Fruit fly (Drosophila melanogaster) whole organism, prepupa: ENCODE measurements around the gene Shmt.
A peak's percentile ranks its signal among the peaks of the same experiment; 100 is the strongest.

Experiments used
- Blimp-1 ChIP-seq: fragments of 200-800 bp; sonication (Bioruptor generic); optimal IDR thresholded peaks from 3 replicates; lab custom pipeline; 2017; ENCODE audit warnings: missing biosample characterization, missing genetic modification characterization, mild to moderate bottlenecking, moderate library complexity, missing genetic modification reagents
- CG10631 ChIP-seq: fragments of 200-800 bp; sonication (Bioruptor generic); optimal IDR thresholded peaks from 2 replicates; lab custom pipeline; 2016; ENCODE audit warnings: missing biosample characterization, missing genetic modification characterization
- CG11294 ChIP-seq: fragments of 200-800 bp; sonication (Bioruptor generic); IDR thresholded peaks from 2 replicates; pipeline ENCODE4 v1.3.6; 2022; ENCODE audit warnings: missing biosample characterization, missing genetic modification characterization
- CG11762 ChIP-seq: fragments of 200-800 bp; sonication (Bioruptor generic); optimal IDR thresholded peaks from 3 replicates; lab custom pipeline; 2016; ENCODE audit warnings: missing biosample characterization, missing genetic modification characterization; ENCODE audit not compliant: insufficient read depth
- CG11902 ChIP-seq: fragments of 200-800 bp; sonication (Bioruptor generic); optimal IDR thresholded peaks from 3 replicates; lab custom pipeline; 2016; ENCODE audit warnings: missing biosample characterization, missing genetic modification characterization
- CG15336 ChIP-seq: fragments of 200-800 bp; sonication (Bioruptor generic); IDR thresholded peaks from 2 replicates; pipeline ENCODE4 v1.3.6; 2022; ENCODE audit warnings: missing biosample characterization, missing genetic modification characterization
- CG1621 ChIP-seq: fragments of 200-800 bp; sonication (Bioruptor generic); optimal IDR thresholded peaks from 3 replicates; lab custom pipeline; 2018; ENCODE audit warnings: missing biosample characterization, mild to moderate bottlenecking, missing genetic modification characterization
- CG16779 ChIP-seq: fragments of 200-800 bp; sonication (Bioruptor generic); optimal IDR thresholded peaks from 3 replicates; lab custom pipeline; 2017; ENCODE audit warnings: missing biosample characterization, mild to moderate bottlenecking, missing genetic modification characterization
- CG3032 ChIP-seq: fragments of 200-800 bp; optimal IDR thresholded peaks from 2 replicates; lab custom pipeline; 2019; ENCODE audit warnings: missing biosample characterization, mild to moderate bottlenecking, missing genetic modification characterization, moderate library complexity
- CG31627 ChIP-seq: fragments of 200-800 bp; sonication (Bioruptor generic); optimal IDR thresholded peaks from 3 replicates; lab custom pipeline; 2016; ENCODE audit warnings: missing biosample characterization, missing genetic modification characterization
- CG32006 ChIP-seq: fragments of 200-800 bp; sonication (Bioruptor generic); optimal IDR thresholded peaks from 3 replicates; lab custom pipeline; 2017; ENCODE audit warnings: missing biosample characterization, mild to moderate bottlenecking, missing genetic modification characterization
- CG3919 ChIP-seq: fragments of 200-800 bp; sonication (Bioruptor generic); optimal IDR thresholded peaks from 3 replicates; lab custom pipeline; 2016; ENCODE audit warnings: missing biosample characterization, missing genetic modification characterization
- CG4318 ChIP-seq: fragments of 200-800 bp; sonication (Bioruptor generic); optimal IDR thresholded peaks from 3 replicates; lab custom pipeline; 2017; ENCODE audit warnings: missing biosample characterization, mild to moderate bottlenecking, missing genetic modification characterization
- CG6163 ChIP-seq: fragments of 200-800 bp; sonication (Bioruptor generic); IDR thresholded peaks from 3 replicates; pipeline ENCODE4 v1.3.6; 2022; ENCODE audit warnings: missing biosample characterization, missing genetic modification characterization
- CG6276 ChIP-seq: fragments of 200-800 bp; sonication (Bioruptor generic); optimal IDR thresholded peaks from 2 replicates; lab custom pipeline; 2017; ENCODE audit warnings: missing biosample characterization, mild to moderate bottlenecking, missing genetic modification characterization
- CG6792 ChIP-seq: fragments of 200-800 bp; sonication (Bioruptor generic); optimal IDR thresholded peaks from 3 replicates; lab custom pipeline; 2016; ENCODE audit warnings: missing biosample characterization, missing genetic modification characterization
- CG6808 ChIP-seq: fragments of 200-800 bp; sonication (Bioruptor generic); optimal IDR thresholded peaks from 3 replicates; lab custom pipeline; 2017; ENCODE audit warnings: missing biosample characterization, missing genetic modification characterization, mild to moderate bottlenecking, moderate library complexity, missing genetic modification reagents
- CG8319 ChIP-seq: fragments of 200-800 bp; sonication (Bioruptor generic); optimal IDR thresholded peaks from 3 replicates; lab custom pipeline; 2016; ENCODE audit warnings: missing biosample characterization, missing genetic modification characterization
- CG8632 ChIP-seq: fragments of 200-800 bp; sonication (Bioruptor generic); optimal IDR thresholded peaks from 3 replicates; lab custom pipeline; 2016; ENCODE audit warnings: missing biosample characterization, missing genetic modification characterization
- CG9139 ChIP-seq: fragments of 200-800 bp; sonication (Bioruptor generic); optimal IDR thresholded peaks from 3 replicates; lab custom pipeline; 2017; ENCODE audit warnings: missing biosample characterization, mild to moderate bottlenecking, missing genetic modification characterization
- Eip75B ChIP-seq: fragments of 200-800 bp; sonication (Bioruptor generic); optimal IDR thresholded peaks from 3 replicates; lab custom pipeline; 2016; ENCODE audit warnings: missing biosample characterization, missing genetic modification characterization
- Eip78C ChIP-seq: fragments of 200-800 bp; sonication (Bioruptor generic); peaks from one replicate; lab custom pipeline; 2016; ENCODE audit warnings: missing biosample characterization, missing genetic modification characterization
- Eip93F ChIP-seq: fragments of 200-800 bp; sonication (Bioruptor generic); optimal IDR thresholded peaks from 2 replicates; lab custom pipeline; 2016; ENCODE audit warnings: missing biosample characterization, mild to moderate bottlenecking, missing genetic modification characterization
- Ets21C ChIP-seq: fragments of 200-800 bp; sonication (Bioruptor generic); optimal IDR thresholded peaks from 3 replicates; lab custom pipeline; 2016; ENCODE audit warnings: missing biosample characterization, missing genetic modification characterization
- Hr38 ChIP-seq: sonication (Bioruptor generic); optimal IDR thresholded peaks from 2 replicates; lab custom pipeline; 2016; ENCODE audit warnings: missing biosample characterization, missing genetic modification characterization
- Lpt ChIP-seq: fragments of 200-800 bp; sonication (Bioruptor generic); optimal IDR thresholded peaks from 3 replicates; lab custom pipeline; 2016; ENCODE audit warnings: missing biosample characterization, missing genetic modification characterization
- Met ChIP-seq: fragments of 200-800 bp; sonication (Bioruptor generic); optimal IDR thresholded peaks from 3 replicates; lab custom pipeline; 2016; ENCODE audit warnings: missing biosample characterization, missing genetic modification characterization
- OdsH ChIP-seq: fragments of 200-800 bp; sonication (Bioruptor generic); optimal IDR thresholded peaks from 3 replicates; lab custom pipeline; 2016; ENCODE audit warnings: missing biosample characterization, missing genetic modification characterization
- Sox102F ChIP-seq: fragments of 200-800 bp; sonication (Bioruptor generic); optimal IDR thresholded peaks from 2 replicates; lab custom pipeline; 2016; ENCODE audit warnings: missing biosample characterization, mild to moderate bottlenecking, missing genetic modification characterization
- Sox15 ChIP-seq: fragments of 200-800 bp; sonication (Bioruptor generic); optimal IDR thresholded peaks from 3 replicates; lab custom pipeline; 2016; ENCODE audit warnings: missing biosample characterization, missing genetic modification characterization
- achi ChIP-seq: fragments of 200-800 bp; sonication (Bioruptor generic); optimal IDR thresholded peaks from 3 replicates; lab custom pipeline; 2016; ENCODE audit warnings: missing biosample characterization, missing genetic modification characterization
- cyc ChIP-seq: fragments of 200-800 bp; sonication (Bioruptor generic); optimal IDR thresholded peaks from 3 replicates; lab custom pipeline; 2016; ENCODE audit warnings: missing biosample characterization, missing genetic modification characterization
- dac ChIP-seq: fragments of 200-800 bp; sonication (Bioruptor generic); optimal IDR thresholded peaks from 2 replicates; lab custom pipeline; 2017; ENCODE audit warnings: missing biosample characterization, mild to moderate bottlenecking, missing genetic modification characterization
- dsx ChIP-seq: fragments of 200-800 bp; optimal IDR thresholded peaks from 3 replicates; lab custom pipeline; 2019; ENCODE audit warnings: missing biosample characterization, mild to moderate bottlenecking, missing genetic modification characterization, moderate library complexity; ENCODE audit not compliant: poor library complexity, severe bottlenecking
- eg ChIP-seq: fragments of 200-800 bp; sonication (Bioruptor generic); IDR thresholded peaks from 3 replicates; pipeline ENCODE4 v1.3.6; 2022; ENCODE audit warnings: missing biosample characterization, missing genetic modification characterization
- esn ChIP-seq: fragments of 200-800 bp; sonication (Bioruptor generic); optimal IDR thresholded peaks from 2 replicates; lab custom pipeline; 2016; ENCODE audit warnings: missing biosample characterization, mild to moderate bottlenecking, missing genetic modification characterization, moderate library complexity
- fd59A ChIP-seq: fragments of 200-800 bp; sonication (Bioruptor generic); optimal IDR thresholded peaks from 2 replicates; lab custom pipeline; 2017; ENCODE audit warnings: missing biosample characterization, mild to moderate bottlenecking, missing genetic modification characterization, missing genetic modification reagents
- fkh ChIP-seq: fragments of 200-800 bp; sonication (Bioruptor generic); optimal IDR thresholded peaks from 3 replicates; lab custom pipeline; 2017; ENCODE audit warnings: missing biosample characterization, mild to moderate bottlenecking, missing genetic modification characterization, moderate library complexity
- net ChIP-seq: fragments of 200-800 bp; sonication (Bioruptor generic); optimal IDR thresholded peaks from 3 replicates; lab custom pipeline; 2016; ENCODE audit warnings: missing biosample characterization, missing genetic modification characterization
- salr ChIP-seq, 2 experiments: fragments of 200-800 bp; sonication (Bioruptor generic); optimal IDR thresholded peaks; 3 replicates each; lab custom pipeline; 2016 to 2018; ENCODE audit warnings: missing biosample characterization in 2 of 2, missing genetic modification characterization in 2 of 2, mild to moderate bottlenecking in 1 of 2
- spab ChIP-seq: fragments of 200-800 bp; sonication (Bioruptor generic); optimal IDR thresholded peaks from 2 replicates; lab custom pipeline; 2017; ENCODE audit warnings: missing biosample characterization, mild to moderate bottlenecking, missing genetic modification characterization, missing genetic modification reagents
- ss ChIP-seq, 2 experiments: fragments of 200-800 bp; sonication (Bioruptor generic); optimal IDR thresholded peaks; 2 replicates in 1 of 2; 3 replicates in 1 of 2; lab custom pipeline; 2017 to 2018; ENCODE audit warnings: mild to moderate bottlenecking in 2 of 2, missing biosample characterization in 2 of 2, missing genetic modification characterization in 2 of 2, moderate library complexity in 1 of 2

The Shmt gene

DNA sequence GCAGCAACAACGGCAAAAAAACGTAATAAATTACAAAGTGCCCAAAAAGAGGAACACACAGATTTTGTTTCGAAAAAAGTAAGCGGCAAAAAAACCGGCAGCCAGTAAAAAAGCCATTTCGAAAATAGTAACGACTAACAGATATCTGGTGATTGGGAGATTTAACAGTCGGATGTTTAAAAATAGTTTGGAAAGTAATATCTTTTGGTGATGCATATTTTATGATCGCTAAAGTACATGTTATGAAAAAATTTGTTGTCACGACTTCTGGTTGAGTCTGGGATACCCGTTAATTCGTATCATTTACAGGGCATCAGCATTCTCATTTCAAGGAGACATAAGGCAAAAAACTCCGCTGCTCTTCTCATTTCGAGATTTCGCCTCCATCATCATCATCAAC, 6.5 kb upstream of the Shmt start (continued):
- TF ChIP-seq achi (GFP tag; lab: Kevin White, UChicago) (peak; percentile 64), CG6808 (GFP tag; lab: Kevin White, UChicago) (no peak), fkh (no peak), spab (GFP tag; lab: Kevin White, UChicago) (peak; percentile 23), CG11902 (GFP tag; lab: Kevin White, UChicago) (peak; percentile 71), CG4318 (GFP tag; lab: Kevin White, UChicago) (no peak), Eip78C (peak; percentile 94), Met (GFP tag; lab: Kevin White, UChicago) (peak; percentile 89), salr (GFP tag; optimal IDR thresholded peaks at IDR 0.05; lab: Kevin White, UChicago) (no peak), dac (no peak), CG3919 (GFP tag; lab: Kevin White, UChicago) (peak; percentile 70), CG3032 (tag; lab: Kevin White, UChicago) (peak; percentile 54), CG9139 (peak; percentile 12), CG32006 (GFP tag; lab: Kevin White, UChicago) (peak; percentile 52), Eip75B (GFP tag; lab: Kevin White, UChicago) (peak; percentile 81), CG11294 (GFP tag; lab: Robert Waterston, UW) (no peak), ss (GFP tag; optimal IDR thresholded peaks at IDR 0.05; lab: Kevin White, UChicago) (peak in 1 of 2 experiments; percentile 65), CG8319 (peak; percentile 71), CG6163 (GFP tag; lab: Robert Waterston, UW) (peak; percentile 78), dsx (GFP tag; lab: Kevin White, UChicago) (peak; percentile 60), CG1621 (tag; lab: Kevin White, UChicago) (peak; percentile 20), Lpt (peak; percentile 4)
- TF ChIP-seq, all 60 proteins: peak for 53

DNA sequence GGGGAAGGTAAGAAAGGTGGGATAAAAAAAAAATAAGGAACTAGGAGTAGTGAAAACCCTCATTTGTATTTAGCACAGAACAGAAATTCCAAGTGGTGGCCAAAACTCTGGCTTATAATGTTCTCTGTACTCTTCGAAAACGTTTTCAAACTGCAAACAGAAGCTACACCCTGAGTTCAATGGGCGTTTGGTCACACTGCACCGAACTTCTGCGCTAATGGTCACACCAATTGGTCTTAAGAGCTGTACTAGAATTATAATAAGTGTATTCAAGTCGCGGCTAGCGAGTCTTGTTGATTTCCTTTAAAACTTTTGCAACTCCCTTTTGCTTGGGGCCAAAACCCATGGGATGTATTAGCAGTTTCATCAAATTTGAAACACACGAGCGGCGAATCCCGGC, 5.5 kb upstream of the Shmt start:
- TF ChIP-seq Eip78C = peak; percentile 5
- no peak for TF ChIP-seq CG1621 (tag; lab: Kevin White, UChicago)

DNA sequence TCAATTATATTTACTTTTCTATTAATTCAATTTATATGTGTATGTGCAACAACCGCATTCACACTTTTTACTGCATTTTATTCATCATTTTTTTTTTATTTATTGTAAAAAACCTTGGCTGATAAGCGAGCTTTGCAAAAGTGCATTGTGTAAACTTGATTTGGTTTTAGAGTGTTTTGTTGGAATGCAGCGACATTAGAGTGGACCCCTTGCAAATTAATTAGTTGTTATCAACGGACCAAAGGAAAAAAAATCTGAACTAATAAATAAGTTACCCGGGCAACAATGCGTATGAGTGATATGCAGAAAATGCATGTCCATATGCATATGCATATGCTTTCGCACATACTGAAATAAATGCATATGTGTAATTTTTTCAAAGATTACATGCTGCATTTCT, 4.3 kb upstream of the Shmt start:
- TF ChIP-seq CG15336 (peak; percentile 49; the same call in 1 of the 2 replicates), net (GFP tag; lab: Kevin White, UChicago) (no peak), ss (GFP tag; optimal IDR thresholded peaks at IDR 0.05; lab: Kevin White, UChicago) (no peak), CG6163 (GFP tag; lab: Robert Waterston, UW) (0 out of 3 replicates have a peak, but pooled peaks have one; percentile 19), cyc (GFP tag; lab: Kevin White, UChicago) (no peak), CG6276 (GFP tag; lab: Kevin White, UChicago) (peak; percentile 55), dsx (GFP tag; lab: Kevin White, UChicago) (no peak), eg (peak; percentile 57; the same call in 2 of the 3 replicates), dac (no peak), CG16779 (peak; percentile 6), CG32006 (GFP tag; lab: Kevin White, UChicago) (peak; percentile 1), esn (no peak), Eip75B (GFP tag; lab: Kevin White, UChicago) (no peak), CG6792 (GFP tag; lab: Kevin White, UChicago) (no peak)

DNA sequence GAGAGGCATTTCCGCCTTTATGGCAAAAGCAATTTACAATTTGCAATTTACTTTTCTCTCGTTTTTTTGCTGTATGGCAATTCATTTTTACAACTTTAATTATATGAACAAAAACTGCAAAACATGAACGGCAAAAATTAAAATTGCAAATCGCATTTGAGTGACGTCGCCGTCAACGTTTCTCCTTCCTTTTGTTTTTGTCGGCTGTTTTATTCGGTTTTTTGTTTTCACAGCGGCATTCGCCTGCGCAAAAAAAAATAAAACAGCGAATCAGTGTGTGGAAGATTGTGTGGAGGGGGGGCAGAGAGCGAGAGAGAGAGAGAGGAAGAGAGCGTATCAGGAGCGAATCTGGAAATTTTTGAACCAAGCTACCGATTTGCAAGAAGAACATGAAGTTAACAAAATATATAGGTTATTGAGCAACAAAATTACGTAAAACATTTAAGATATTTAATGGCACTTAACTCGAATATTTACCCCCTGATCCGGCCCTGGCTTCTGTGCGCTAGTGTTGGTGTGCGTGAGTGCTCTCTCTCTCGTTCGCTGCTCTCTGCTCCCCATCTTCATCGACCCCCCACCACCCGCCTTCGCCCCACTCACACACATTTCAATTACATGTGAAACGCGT, 2.0 kb upstream of the Shmt start:
- TF ChIP-seq dac (peak; percentile 99), Hr38 (GFP tag; lab: Kevin White, UChicago) (peak; percentile 89), CG31627 (GFP tag; lab: Kevin White, UChicago) (peak; percentile 99), CG11762 (GFP tag; lab: Kevin White, UChicago) (peak; percentile 99), ss (GFP tag; optimal IDR thresholded peaks at IDR 0.05; lab: Kevin White, UChicago) (peak; percentile 100), Ets21C (GFP tag; lab: Kevin White, UChicago) (peak; percentile 99), Eip78C (peak; percentile 100), CG10631 (GFP tag; lab: Kevin White, UChicago) (peak; percentile 99), Blimp-1 (peak; percentile 96), OdsH (GFP tag; lab: Kevin White, UChicago) (peak; percentile 100), Sox102F (GFP tag; lab: Kevin White, UChicago) (peak; percentile 99), Met (GFP tag; lab: Kevin White, UChicago) (peak; percentile 99), CG1621 (tag; lab: Kevin White, UChicago) (peak; percentile 99), spab (GFP tag; lab: Kevin White, UChicago) (peak; percentile 99), CG16779 (peak; percentile 99), esn (peak; percentile 100), Sox15 (GFP tag; lab: Kevin White, UChicago) (peak; percentile 99), CG6276 (GFP tag; lab: Kevin White, UChicago) (peak; percentile 99), Eip93F (GFP tag; lab: Kevin White, UChicago) (peak; percentile 97), fd59A (GFP tag; lab: Kevin White, UChicago) (peak; percentile 99), CG8632 (GFP tag; lab: Kevin White, UChicago) (peak; percentile 99), fkh (peak; percentile 93), achi (GFP tag; lab: Kevin White, UChicago) (peak; percentile 99)
